Worm (Caenorhabditis elegans): Measurements from ENCODE around the gene cpsf-2.

cpsf-2 gene

DNA sequence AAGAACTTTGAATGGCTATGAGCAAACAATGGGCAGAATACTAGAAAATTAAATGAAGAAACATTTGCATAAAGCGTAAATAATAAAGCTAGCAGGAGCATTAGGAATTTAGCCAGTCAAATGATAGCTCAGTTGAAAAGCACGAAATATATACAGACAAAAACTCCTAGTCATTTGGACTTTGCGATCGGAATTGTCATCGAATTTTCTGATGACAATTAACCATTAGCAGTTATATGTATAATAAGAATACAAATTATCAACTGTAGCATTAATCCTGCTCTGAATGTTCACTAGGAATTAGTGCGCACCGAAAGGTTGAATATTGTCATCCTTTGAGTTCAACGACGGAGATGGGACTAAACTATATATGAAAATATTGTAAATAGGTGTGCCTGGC is 31.6 kb upstream of the cpsf-2 start, which contains the start of gene ugt-38:
Gene ugt-38, minus strand, starts transcription at position 101 of the 400 bp plus-strand sequence.
- TF ChIP-seq nhr-90 (tag; optimal IDR thresholded peaks at IDR 0.05): no peak

ce11 chrV:7150570-7150969 is 28.4 kb upstream of the cpsf-2 start, which contains the start of gene F10D2.8:
Gene F10D2.8, minus strand, starts transcription at chrV:7150714.
- TF ChIP-seq nfya-1 (tag; optimal IDR thresholded peaks at IDR 0.05; ENCODE audit: borderline replicate concordance, insufficient read depth): no peak
- no peak for TF ChIP-seq dox-1 (GFP tag; IDR thresholded peaks at IDR 0.05)
- no peak for TF ChIP-seq sea-2 (GFP tag; IDR thresholded peaks at IDR 0.05)
- peak; percentile 76 for TF ChIP-seq nhr-80 (tag; optimal IDR thresholded peaks at IDR 0.05)

ce11 chrV:7153046-7153445 is 25.9 kb upstream of the cpsf-2 start, which contains the start of gene fat-7:
Gene fat-7, minus strand, starts transcription at chrV:7153146.
- TF ChIP-seq nhr-27 (tag; optimal IDR thresholded peaks at IDR 0.05) (no peak), ceh-100 (GFP tag; IDR thresholded peaks at IDR 0.05) (no peak), B0261.1 (tag; optimal IDR thresholded peaks at IDR 0.05) (no peak), aptf-3 (GFP tag; IDR thresholded peaks at IDR 0.05) (no peak), nfya-2 (GFP tag; IDR thresholded peaks at IDR 0.05) (no peak)

DNA sequence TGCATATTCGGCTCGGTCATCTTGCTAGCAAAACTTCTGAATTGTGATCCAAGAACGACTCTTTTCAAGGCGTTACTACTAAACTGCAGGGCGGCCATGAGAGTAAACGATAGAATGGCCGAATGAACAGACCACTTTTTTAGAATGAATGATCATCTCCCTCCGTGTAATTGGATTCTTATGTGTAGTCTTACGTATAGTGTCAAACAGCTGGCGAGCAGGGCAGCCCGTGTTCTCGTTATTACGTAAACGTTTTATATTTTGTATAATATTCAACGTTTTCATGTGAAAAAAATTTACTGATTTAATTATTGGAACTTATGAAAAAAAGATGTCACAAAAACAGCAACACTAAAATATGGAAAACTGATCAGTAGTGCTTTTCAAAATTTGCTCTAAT is 22.9 kb upstream of the cpsf-2 start, which contains the start of gene F10D2.10:
Gene F10D2.10, minus strand, starts transcription at position 101 of the 400 bp plus-strand sequence.
- TF ChIP-seq sdz-38 (tag; optimal IDR thresholded peaks at IDR 0.05) (no peak), mes-4 (tag; optimal IDR thresholded peaks at IDR 0.05) (no peak), F23B12.7 (tag; optimal IDR thresholded peaks at IDR 0.05; ENCODE audit: insufficient read depth) (no peak), tbp1 (GFP tag; optimal IDR thresholded peaks at IDR 0.05) (no peak), C06A6.2 (GFP tag; conservative IDR thresholded peaks at IDR 0.05) (no peak), sea-2 (GFP tag; IDR thresholded peaks at IDR 0.05) (no peak), lsy-27 (tag; optimal IDR thresholded peaks at IDR 0.05; ENCODE audit: borderline replicate concordance, insufficient read depth) (no peak), snpc-3.4 (tag; optimal IDR thresholded peaks at IDR 0.05) (no peak), Y53G8AR.9 (GFP tag; conservative IDR thresholded peaks at IDR 0.05) (no peak), mcd-1 (GFP tag; IDR thresholded peaks at IDR 0.05) (no peak), zfh-2 (GFP tag; conservative IDR thresholded peaks at IDR 0.05) (no peak), chd-7 (tag; optimal IDR thresholded peaks at IDR 0.05) (no peak), lin-54 (GFP tag; optimal IDR thresholded peaks at IDR 0.05) (no peak), Y53F4B.3 (GFP tag; IDR thresholded peaks at IDR 0.05) (no peak), tlf-1 (GFP tag; optimal IDR thresholded peaks at IDR 0.05) (no peak)

- no peak for TF ChIP-seq F39B2.1 (GFP tag; IDR thresholded peaks at IDR 0.05)
- peak; percentile 76 for TF ChIP-seq nhr-80 (tag; optimal IDR thresholded peaks at IDR 0.05)
- no peak for TF ChIP-seq akir-1 (GFP tag; optimal IDR thresholded peaks at IDR 0.05)
- TF ChIP-seq mxl-1 (tag; optimal IDR thresholded peaks at IDR 0.05): no peak
- TF ChIP-seq nhr-27 (tag; optimal IDR thresholded peaks at IDR 0.05): no peak
- peak; percentile 14 for TF ChIP-seq unc-62 (GFP tag; optimal IDR thresholded peaks at IDR 0.05)
- no peak for TF ChIP-seq madf-3 (GFP tag; IDR thresholded peaks at IDR 0.05)
Measured at ce11 chrV:7157089-7157488, 21.9 kb upstream of the cpsf-2 start, which contains the start of gene ugt-39. Gene ugt-39, plus strand, starts transcription at chrV:7157142.

ce11 chrV:7159391-7159790 is 19.6 kb upstream of the cpsf-2 start, which contains the start of gene str-204:
Gene str-204, plus strand, starts transcription at chrV:7159691.
- no peak for TF ChIP-seq K11D2.4 (GFP tag; IDR thresholded peaks at IDR 0.05)
- TF ChIP-seq aptf-2 (GFP tag; conservative IDR thresholded peaks at IDR 0.05): no peak
- TF ChIP-seq ets-4 (GFP tag; optimal IDR thresholded peaks at IDR 0.05): no peak
- TF ChIP-seq nhr-179 (tag; optimal IDR thresholded peaks at IDR 0.05): no peak
- no peak for TF ChIP-seq sptf-2 (GFP tag; optimal IDR thresholded peaks at IDR 0.05)
- no peak for TF ChIP-seq atf-7 (tag; optimal IDR thresholded peaks at IDR 0.05)
- no peak for TF ChIP-seq rcor-1 (GFP tag; IDR thresholded peaks at IDR 0.05)
- TF ChIP-seq bed-1 (GFP tag; IDR thresholded peaks at IDR 0.05): no peak
- TF ChIP-seq nfya-2 (GFP tag; IDR thresholded peaks at IDR 0.05): no peak
- no peak for TF ChIP-seq ceh-27 (GFP tag; optimal IDR thresholded peaks at IDR 0.05)
- TF ChIP-seq B0261.1 (tag; optimal IDR thresholded peaks at IDR 0.05): no peak
